Worm (Caenorhabditis elegans) whole organism, L2 larva: ENCODE measurements around the gene cgt-3.
A peak's percentile ranks its signal among the peaks of the same experiment; 100 is the strongest.

ENCODE experiments used
- C34F6.9 ChIP-seq: fragments of 150-350 bp; optimal IDR thresholded peaks from 2 replicates; lab custom pipeline; 2014; ENCODE audit warnings: missing biosample characterization, missing genetic modification characterization
- F13H6.1 ChIP-seq: sonication (generic microtip); optimal IDR thresholded peaks from 2 replicates; lab custom pipeline; 2016; ENCODE audit warnings: missing genetic modification characterization, missing compliant biosample characterization
- R02D3.7 ChIP-seq: fragments of 150-350 bp; optimal IDR thresholded peaks from 2 replicates; lab custom pipeline; 2014; ENCODE audit warnings: missing biosample characterization, missing genetic modification characterization
- Y55F3AM.14 ChIP-seq: fragments of 200-800 bp; sonication (Bioruptor generic); optimal IDR thresholded peaks from 2 replicates; lab custom pipeline; 2018; ENCODE audit warnings: mild to moderate bottlenecking, missing genetic modification characterization, missing compliant biosample characterization
- ZK546.5 ChIP-seq: sonication (generic microtip); optimal IDR thresholded peaks from 2 replicates; lab custom pipeline; 2017; ENCODE audit warnings: missing biosample characterization, missing genetic modification characterization
- alr-1 ChIP-seq: fragments of 150-350 bp; optimal IDR thresholded peaks from 2 replicates; lab custom pipeline; 2014; ENCODE audit warnings: missing biosample characterization, missing genetic modification characterization
- blmp-1 ChIP-seq: sonication (generic microtip); optimal IDR thresholded peaks from 2 replicates; lab custom pipeline; 2017; ENCODE audit warnings: missing genetic modification characterization, mild to moderate bottlenecking, missing compliant biosample characterization, antibody characterized with exemption, moderate library complexity; ENCODE audit not compliant: insufficient read depth
- ceh-16 ChIP-seq: fragments of 150-350 bp; optimal IDR thresholded peaks from 2 replicates; lab custom pipeline; 2014; ENCODE audit warnings: missing biosample characterization, missing genetic modification characterization
- ceh-82 ChIP-seq: fragments of 150-350 bp; optimal IDR thresholded peaks from 2 replicates; lab custom pipeline; 2014; ENCODE audit warnings: missing biosample characterization, missing genetic modification characterization
- crh-2 ChIP-seq: sonication (generic microtip); optimal IDR thresholded peaks from 2 replicates; lab custom pipeline; 2017; ENCODE audit warnings: missing biosample characterization, missing genetic modification characterization
- dmd-4 ChIP-seq: sonication (generic microtip); optimal IDR thresholded peaks from 2 replicates; lab custom pipeline; 2017; ENCODE audit warnings: missing biosample characterization, missing genetic modification characterization
- egl-27 ChIP-seq: sonication (generic microtip); optimal IDR thresholded peaks from 3 replicates; lab custom pipeline; 2017; ENCODE audit warnings: missing biosample characterization, missing genetic modification reagents, missing genetic modification characterization
- elt-1 ChIP-seq: fragments of 150-350 bp; optimal IDR thresholded peaks from 2 replicates; lab custom pipeline; 2014; ENCODE audit warnings: missing biosample characterization, missing genetic modification characterization
- elt-3 ChIP-seq: sonication (generic microtip); optimal IDR thresholded peaks from 2 replicates; lab custom pipeline; 2017; ENCODE audit warnings: missing biosample characterization, missing genetic modification characterization
- fos-1 ChIP-seq: fragments of 150-350 bp; optimal IDR thresholded peaks from 2 replicates; lab custom pipeline; 2014; ENCODE audit warnings: missing biosample characterization, missing genetic modification characterization
- lin-11 ChIP-seq: fragments of 150-350 bp; sonication (generic microtip); optimal IDR thresholded peaks from 2 replicates; lab custom pipeline; 2014; ENCODE audit warnings: missing biosample characterization, missing genetic modification characterization, inconsistent platforms, mixed read lengths
- lin-13 ChIP-seq: fragments of 150-350 bp; optimal IDR thresholded peaks from 2 replicates; lab custom pipeline; 2014; ENCODE audit warnings: missing biosample characterization, missing genetic modification reagents, missing genetic modification characterization
- mab-5 ChIP-seq: fragments of 150-350 bp; optimal IDR thresholded peaks from 2 replicates; lab custom pipeline; 2014; ENCODE audit warnings: missing biosample characterization, missing genetic modification characterization
- mbf-1 ChIP-seq: sonication (generic microtip); optimal IDR thresholded peaks from 2 replicates; lab custom pipeline; 2017; ENCODE audit warnings: missing biosample characterization, missing genetic modification characterization
- nhr-11 ChIP-seq: fragments of 150-350 bp; optimal IDR thresholded peaks from 2 replicates; lab custom pipeline; 2014; ENCODE audit warnings: missing biosample characterization, missing genetic modification characterization
- nhr-129 ChIP-seq: fragments of 150-350 bp; optimal IDR thresholded peaks from 2 replicates; lab custom pipeline; 2014; ENCODE audit warnings: missing biosample characterization, missing genetic modification characterization
- nhr-237 ChIP-seq: fragments of 150-350 bp; optimal IDR thresholded peaks from 2 replicates; lab custom pipeline; 2014; ENCODE audit warnings: missing biosample characterization, missing genetic modification characterization
- nhr-6 ChIP-seq: fragments of 150-350 bp; optimal IDR thresholded peaks from 2 replicates; lab custom pipeline; 2014; ENCODE audit warnings: missing biosample characterization, missing genetic modification characterization
- sem-4 ChIP-seq: fragments of 150-350 bp; optimal IDR thresholded peaks from 2 replicates; lab custom pipeline; 2014; ENCODE audit warnings: missing biosample characterization, missing genetic modification reagents, missing genetic modification characterization
- skn-1 ChIP-seq: sonication (generic microtip); optimal IDR thresholded peaks from 2 replicates; lab custom pipeline; 2017; ENCODE audit warnings: missing biosample characterization, missing genetic modification characterization
- sma-3 ChIP-seq: sonication (generic microtip); optimal IDR thresholded peaks from 2 replicates; lab custom pipeline; 2016; ENCODE audit warnings: missing genetic modification reagents, missing genetic modification characterization, missing compliant biosample characterization
- sma-9 ChIP-seq, 2 experiments: fragments of 150-350 bp in 1 of 2; sonication (generic microtip) in 1 of 2; optimal IDR thresholded peaks; 2 replicates each; lab custom pipeline; 2014 to 2016; ENCODE audit warnings: missing genetic modification characterization in 2 of 2, mild to moderate bottlenecking in 1 of 2, missing biosample characterization in 1 of 2, missing compliant biosample characterization in 1 of 2, missing genetic modification reagents in 1 of 2, moderate library complexity in 1 of 2
- unc-39 ChIP-seq: fragments of 150-350 bp; optimal IDR thresholded peaks from 2 replicates; lab custom pipeline; 2014; ENCODE audit warnings: missing biosample characterization, missing genetic modification characterization
- unc-55 ChIP-seq: fragments of 150-350 bp; sonication (generic microtip); optimal IDR thresholded peaks from 3 replicates; lab custom pipeline; 2014; ENCODE audit warnings: missing biosample characterization, missing genetic modification reagents, missing genetic modification characterization
- unc-62 ChIP-seq: fragments of 150-350 bp; optimal IDR thresholded peaks from 2 replicates; lab custom pipeline; 2014; ENCODE audit warnings: missing biosample characterization, missing genetic modification reagents, missing genetic modification characterization
- ztf-11 ChIP-seq: sonication (generic microtip); optimal IDR thresholded peaks from 2 replicates; lab custom pipeline; 2017; ENCODE audit warnings: missing biosample characterization, missing genetic modification characterization

Gene cgt-3

DNA sequence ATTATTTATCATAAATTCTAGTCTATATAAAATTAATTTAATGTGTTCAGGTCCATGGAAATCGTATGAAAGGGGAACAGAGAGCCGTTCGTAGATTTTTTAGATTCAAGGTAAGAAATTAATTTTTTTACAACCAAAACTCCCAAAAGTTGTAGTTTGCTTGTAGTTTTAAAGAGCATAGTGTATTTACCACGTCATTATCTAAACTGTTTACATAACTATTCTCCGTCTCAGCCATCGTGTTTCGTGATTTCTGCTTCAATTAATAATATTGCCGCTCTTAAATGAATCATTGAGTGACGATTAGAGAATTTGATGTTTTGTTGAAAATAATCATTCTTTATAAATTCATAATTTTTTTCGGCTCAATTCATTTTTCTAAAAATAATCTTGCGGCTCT is at the start of gene cgt-3:
cgt-3 (plus strand) TSS at position 51 of the 400 bp plus-strand sequence.
- TF ChIP-seq ceh-82 (tag; lab: Kevin White, UChicago) (no peak), fos-1 (tag; lab: Kevin White, UChicago) (peak; percentile 53), sem-4 (tag; lab: Kevin White, UChicago) (no peak), lin-11 (tag; lab: Kevin White, UChicago) (no peak), blmp-1 (tag; lab: Kevin White, UChicago) (no peak), C34F6.9 (tag; lab: Kevin White, UChicago) (no peak), unc-62 (GFP tag; lab: Kevin White, UChicago) (no peak), ZK546.5 (no peak), nhr-11 (tag; lab: Kevin White, UChicago) (no peak), lin-13 (GFP tag; lab: Kevin White, UChicago) (peak; percentile 13), Y55F3AM.14 (GFP tag; lab: Kevin White, UChicago) (no peak), mbf-1 (tag; lab: Kevin White, UChicago) (no peak)

- TF ChIP-seq sma-9 (GFP tag; optimal IDR thresholded peaks at IDR 0.05; lab: Kevin White, UChicago) (no peak), sma-9 (tag; optimal IDR thresholded peaks at IDR 0.05; lab: Kevin White, UChicago) (no peak), fos-1 (tag; lab: Kevin White, UChicago) (peak; percentile 50), skn-1 (no peak), nhr-11 (tag; lab: Kevin White, UChicago) (no peak), unc-55 (GFP tag; lab: Kevin White, UChicago) (no peak), nhr-6 (tag; lab: Kevin White, UChicago) (no peak), nhr-237 (tag; lab: Kevin White, UChicago) (no peak), sem-4 (tag; lab: Kevin White, UChicago) (no peak)
- TF ChIP-seq, all 48 proteins: peak for 1
These were observed 47.2 kb upstream of the cgt-3 start, which contains the start of gene tag-234 for ce11 chrII:5863893-5864292. tag-234 (plus strand) TSS chrII:5864193.

- TF ChIP-seq fos-1 (tag; lab: Kevin White, UChicago) = peak; percentile 89
- no peak for TF ChIP-seq unc-39 (tag; lab: Kevin White, UChicago)
These were observed 45.5 kb upstream of the cgt-3 start, which contains the start of gene F55C12.19 for ce11 chrII:5865405-5866308. F55C12.19 (plus strand) TSS chrII:5866139.

ce11 chrII:5866920-5867319 is 44.2 kb upstream of the cgt-3 start:
- no peak for TF ChIP-seq sem-4 (tag; lab: Kevin White, UChicago)
- no peak for TF ChIP-seq mbf-1 (tag; lab: Kevin White, UChicago)
- no peak for TF ChIP-seq ceh-16 (tag; lab: Kevin White, UChicago)
- no peak for TF ChIP-seq skn-1
- no peak for TF ChIP-seq elt-3
- no peak for TF ChIP-seq ceh-82 (tag; lab: Kevin White, UChicago)
- TF ChIP-seq unc-62 (GFP tag; lab: Kevin White, UChicago) = no peak
- no peak for TF ChIP-seq alr-1
- TF ChIP-seq Y55F3AM.14 (GFP tag; lab: Kevin White, UChicago) = no peak
- TF ChIP-seq egl-27 (tag; lab: Kevin White, UChicago) = no peak
- no peak for TF ChIP-seq ztf-11 (tag; lab: Kevin White, UChicago)
- no peak for TF ChIP-seq elt-1 (tag; lab: Kevin White, UChicago)
- TF ChIP-seq R02D3.7 (tag; lab: Kevin White, UChicago) = no peak
- TF ChIP-seq F13H6.1 (tag; lab: Kevin White, UChicago) = no peak

DNA sequence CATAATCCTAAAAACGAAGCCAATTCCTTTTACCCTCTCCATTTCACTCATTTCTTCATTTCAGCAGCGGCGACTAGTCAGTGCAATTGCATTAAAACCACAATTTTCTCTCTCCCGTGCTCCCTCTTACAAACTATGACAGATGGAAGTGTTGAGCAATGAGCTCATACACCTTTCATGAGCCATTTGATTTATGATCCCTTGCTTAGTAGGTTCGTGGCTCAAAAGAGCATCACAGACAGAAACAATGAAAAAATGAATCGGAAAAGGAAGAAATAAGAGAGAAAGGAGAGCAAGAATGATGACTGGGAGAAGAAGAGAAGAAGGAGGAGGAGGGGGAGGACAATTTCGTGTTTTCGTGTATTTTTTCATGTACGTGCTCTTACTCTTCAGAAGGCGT is 39.6 kb upstream of the cgt-3 start:
- TF ChIP-seq dmd-4 (tag; lab: Kevin White, UChicago) (no peak), sma-3 (GFP tag; lab: Kevin White, UChicago) (no peak), skn-1 (no peak), Y55F3AM.14 (GFP tag; lab: Kevin White, UChicago) (no peak), crh-2 (tag; lab: Kevin White, UChicago) (no peak), nhr-129 (tag; lab: Kevin White, UChicago) (peak; percentile 23), nhr-11 (tag; lab: Kevin White, UChicago) (no peak), ZK546.5 (no peak), sma-9 (GFP tag; optimal IDR thresholded peaks at IDR 0.05; lab: Kevin White, UChicago) (peak; percentile 16), sma-9 (tag; optimal IDR thresholded peaks at IDR 0.05; lab: Kevin White, UChicago) (no peak), mab-5 (tag; lab: Kevin White, UChicago) (peak; percentile 73), unc-55 (GFP tag; lab: Kevin White, UChicago) (peak; percentile 45), lin-11 (tag; lab: Kevin White, UChicago) (no peak)
